Worm (Caenorhabditis elegans) whole organism, L1 larva: ENCODE data around the gene clec-264.

Source experiments
- ces-1 ChIP-seq: fragments of 150-350 bp; optimal IDR thresholded peaks from 2 replicates; lab custom pipeline; 2014; ENCODE audit warnings: missing biosample characterization, missing genetic modification reagents, missing genetic modification characterization
- lin-35 ChIP-seq, 2 experiments: fragments of 150-350 bp; optimal IDR thresholded peaks; 2 replicates each; lab custom pipeline; 2014; ENCODE audit warnings: missing biosample characterization in 2 of 2, missing genetic modification characterization in 2 of 2, missing genetic modification reagents in 2 of 2
- lsy-2 ChIP-seq, 2 experiments: fragments of 150-350 bp; optimal IDR thresholded peaks; 2 replicates each; lab custom pipeline; 2014; ENCODE audit warnings: missing biosample characterization in 2 of 2, missing genetic modification characterization in 2 of 2
- ztf-4 ChIP-seq: fragments of 150-350 bp; optimal IDR thresholded peaks from 2 replicates; lab custom pipeline; 2014; ENCODE audit warnings: missing biosample characterization, missing genetic modification characterization

DNA sequence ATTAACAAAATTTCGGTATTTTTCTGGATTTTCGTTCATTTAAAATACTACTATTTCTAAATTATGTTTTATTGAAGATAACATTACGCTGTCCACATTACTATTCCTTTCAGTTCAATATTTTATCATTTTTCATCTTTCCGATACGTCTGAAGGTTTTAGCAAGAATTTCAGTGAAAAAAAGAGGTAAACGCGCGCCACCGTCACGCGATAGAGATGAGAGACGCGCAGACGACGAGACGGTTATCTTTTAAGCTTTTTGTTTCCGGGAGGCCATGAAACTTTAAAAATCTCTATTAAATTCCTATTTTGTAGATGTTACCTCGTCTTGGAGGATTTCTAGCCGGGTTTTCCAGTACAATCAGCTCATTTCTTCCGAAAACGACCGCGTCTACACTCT, 12.7 kb downstream of the clec-264 start, which contains the start of gene mrps-12:
- TF ChIP-seq ztf-4 = no peak
- TF ChIP-seq ces-1 (GFP tag; lab: Kevin White, UChicago) = no peak
- peak; percentile 7 to 61 for TF ChIP-seq lsy-2 (tag; optimal IDR thresholded peaks at IDR 0.05; lab: Kevin White, UChicago)
- TF ChIP-seq lin-35 (GFP tag; optimal IDR thresholded peaks at IDR 0.05; lab: Kevin White, UChicago) = peak; percentile 17 to 42
